Fruit fly (Drosophila melanogaster) whole organism, embryonic: ENCODE data around the gene CG2059.

Source experiments
- Aef1 ChIP-seq: fragments of 200-800 bp; sonication (Bioruptor generic); IDR thresholded peaks from 3 replicates; pipeline ENCODE4 v1.3.6; 2022; ENCODE audit warnings: missing biosample characterization, missing genetic modification characterization
- CG10321 ChIP-seq: fragments of 200-800 bp; sonication (Bioruptor generic); IDR thresholded peaks from 2 replicates; pipeline ENCODE4 v1.3.6; 2022; ENCODE audit warnings: missing biosample characterization, missing genetic modification characterization
- CG10959 ChIP-seq: fragments of 200-800 bp; sonication (Bioruptor generic); IDR thresholded peaks from 2 replicates; pipeline ENCODE4 v1.3.6; 2022; ENCODE audit warnings: missing biosample characterization, missing genetic modification characterization
- CG11247 ChIP-seq: fragments of 200-800 bp; sonication (Bioruptor generic); IDR thresholded peaks from 2 replicates; pipeline ENCODE4 v1.3.6; 2022; ENCODE audit warnings: missing biosample characterization, missing genetic modification characterization
- CG11560 ChIP-seq: fragments of 200-800 bp; sonication (Bioruptor generic); IDR thresholded peaks from 3 replicates; pipeline ENCODE4 v1.3.6; 2022; ENCODE audit warnings: missing biosample characterization, missing genetic modification characterization
- CG14667 ChIP-seq: fragments of 200-800 bp; sonication (Bioruptor generic); IDR thresholded peaks from 2 replicates; pipeline ENCODE4 v1.3.6; 2022; ENCODE audit warnings: missing biosample characterization, missing genetic modification characterization
- CG14860 ChIP-seq: fragments of 200-800 bp; sonication (Bioruptor generic); IDR thresholded peaks from 3 replicates; pipeline ENCODE4 v1.3.6; 2022; ENCODE audit warnings: missing biosample characterization, missing genetic modification characterization; ENCODE audit not compliant: partially characterized antibody
- CG17802 ChIP-seq: fragments of 200-800 bp; sonication (Bioruptor generic); optimal IDR thresholded peaks from 2 replicates; lab custom pipeline; 2018; ENCODE audit warnings: missing biosample characterization, mild to moderate bottlenecking, missing genetic modification characterization, moderate library complexity
- CG18011 ChIP-seq: fragments of 200-800 bp; sonication (Bioruptor generic); optimal IDR thresholded peaks from 2 replicates; lab custom pipeline; 2017; ENCODE audit warnings: missing biosample characterization, missing genetic modification characterization, mild to moderate bottlenecking, moderate library complexity, missing genotype
- CG2116 ChIP-seq: fragments of 200-800 bp; sonication (Bioruptor generic); optimal IDR thresholded peaks from 3 replicates; lab custom pipeline; 2018; ENCODE audit warnings: missing biosample characterization, mild to moderate bottlenecking, missing genetic modification characterization
- CG2875 ChIP-seq: fragments of 200-800 bp; sonication (Bioruptor generic); optimal IDR thresholded peaks from 2 replicates; lab custom pipeline; 2017; ENCODE audit warnings: missing biosample characterization, mild to moderate bottlenecking, missing genetic modification characterization, missing genetic modification reagents
- CG2889 ChIP-seq: fragments of 200-800 bp; sonication (Bioruptor generic); IDR thresholded peaks from 3 replicates; pipeline ENCODE4 v1.3.6; 2022; ENCODE audit warnings: missing biosample characterization, missing genetic modification characterization
- CG31365 ChIP-seq: fragments of 200-800 bp; sonication (Bioruptor generic); optimal IDR thresholded peaks from 2 replicates; lab custom pipeline; 2018; ENCODE audit warnings: missing biosample characterization, mild to moderate bottlenecking, missing genetic modification characterization
- CG43689 ChIP-seq: fragments of 200-800 bp; sonication (Bioruptor generic); IDR thresholded peaks from 2 replicates; pipeline ENCODE4 v1.3.6; 2022; ENCODE audit warnings: missing biosample characterization, missing genetic modification characterization
- CG4404 ChIP-seq: fragments of 200-800 bp; sonication (Bioruptor generic); IDR thresholded peaks from 2 replicates; pipeline ENCODE4 v1.3.6; 2022; ENCODE audit warnings: missing biosample characterization, missing genetic modification characterization
- CG4730 ChIP-seq: fragments of 200-800 bp; sonication (Bioruptor generic); IDR thresholded peaks from 2 replicates; pipeline ENCODE4 v1.3.6; 2022; ENCODE audit warnings: missing biosample characterization, missing genetic modification characterization
- CG4820 ChIP-seq: fragments of 200-800 bp; sonication (Bioruptor generic); optimal IDR thresholded peaks from 3 replicates; lab custom pipeline; 2016; ENCODE audit warnings: missing biosample characterization, missing genetic modification characterization
- Camta ChIP-seq: fragments of 200-800 bp; sonication (Bioruptor generic); optimal IDR thresholded peaks from 2 replicates; lab custom pipeline; 2016; ENCODE audit warnings: missing biosample characterization, missing genetic modification characterization
- ERR ChIP-seq: fragments of 200-800 bp; sonication (Bioruptor generic); optimal IDR thresholded peaks from 2 replicates; lab custom pipeline; 2016; ENCODE audit warnings: missing biosample characterization, missing genetic modification characterization
- Hmx ChIP-seq: fragments of 200-800 bp; sonication (Bioruptor generic); optimal IDR thresholded peaks from 2 replicates; lab custom pipeline; 2016; ENCODE audit warnings: missing biosample characterization, missing genetic modification characterization
- Jarid2 ChIP-seq: fragments of 200-800 bp; sonication (Bioruptor generic); optimal IDR thresholded peaks from 3 replicates; lab custom pipeline; 2017; ENCODE audit warnings: mild to moderate bottlenecking, missing biosample characterization, missing genetic modification reagents, missing genetic modification characterization
- Lim3 ChIP-seq: fragments of 200-800 bp; sonication (Bioruptor generic); IDR thresholded peaks from 2 replicates; pipeline ENCODE4 v1.3.6; 2022; ENCODE audit warnings: missing biosample characterization, missing genetic modification characterization
- Mrtf ChIP-seq: fragments of 200-800 bp; sonication (Bioruptor generic); IDR thresholded peaks from 3 replicates; pipeline ENCODE4 v1.3.6; 2022; ENCODE audit warnings: missing biosample characterization, missing genetic modification characterization
- Neu2 ChIP-seq: fragments of 200-800 bp; sonication (Bioruptor generic); optimal IDR thresholded peaks from 3 replicates; lab custom pipeline; 2016; ENCODE audit warnings: missing biosample characterization, missing genetic modification characterization, borderline replicate concordance
- Side ChIP-seq: fragments of 200-800 bp; sonication (Bioruptor generic); optimal IDR thresholded peaks from 2 replicates; lab custom pipeline; 2016; ENCODE audit warnings: missing biosample characterization, missing genetic modification characterization
- Sox100B ChIP-seq: fragments of 200-800 bp; sonication (Bioruptor generic); optimal IDR thresholded peaks from 3 replicates; lab custom pipeline; 2018; ENCODE audit warnings: missing biosample characterization, mild to moderate bottlenecking, missing genetic modification characterization
- Sry-δ ChIP-seq: fragments of 200-800 bp; sonication (Bioruptor generic); optimal IDR thresholded peaks from 2 replicates; lab custom pipeline; 2016; ENCODE audit warnings: missing biosample characterization, missing genetic modification characterization
- aop ChIP-seq: fragments of 200-800 bp; sonication (Bioruptor generic); IDR thresholded peaks from 2 replicates; pipeline ENCODE4 v1.3.6; 2022; ENCODE audit warnings: missing biosample characterization, missing genetic modification characterization
- bowl ChIP-seq: fragments of 200-800 bp; sonication (Bioruptor generic); IDR thresholded peaks from 2 replicates; pipeline ENCODE4 v1.3.6; 2022; ENCODE audit warnings: missing biosample characterization, missing genetic modification characterization
- cas ChIP-seq: fragments of 200-800 bp; sonication (Bioruptor generic); IDR thresholded peaks from 2 replicates; pipeline ENCODE4 v1.3.6; 2022; ENCODE audit warnings: missing biosample characterization, missing genetic modification characterization
- cg ChIP-seq: fragments of 200-800 bp; sonication (Bioruptor generic); optimal IDR thresholded peaks from 3 replicates; lab custom pipeline; 2019; ENCODE audit warnings: missing biosample characterization, mild to moderate bottlenecking, missing genetic modification characterization, moderate library complexity
- ci ChIP-seq: fragments of 200-800 bp; sonication (Bioruptor generic); IDR thresholded peaks from 3 replicates; pipeline ENCODE4 v1.3.6; 2022; ENCODE audit warnings: missing biosample characterization, missing genetic modification characterization
- dysf ChIP-seq: fragments of 200-800 bp; sonication (Bioruptor generic); IDR thresholded peaks from 3 replicates; pipeline ENCODE4 v1.3.6; 2022; ENCODE audit warnings: missing biosample characterization, missing genetic modification characterization
- hbn ChIP-seq: fragments of 200-800 bp; sonication (Bioruptor generic); IDR thresholded peaks from 2 replicates; pipeline ENCODE4 v1.3.6; 2022; ENCODE audit warnings: missing biosample characterization, missing genetic modification characterization; ENCODE audit not compliant: partially characterized antibody
- kni ChIP-seq: fragments of 200-800 bp; sonication (Bioruptor generic); optimal IDR thresholded peaks from 3 replicates; lab custom pipeline; 2017; ENCODE audit warnings: mild to moderate bottlenecking, missing biosample characterization, missing genetic modification reagents, missing genetic modification characterization
- mirr ChIP-seq: fragments of 200-800 bp; sonication (Bioruptor generic); optimal IDR thresholded peaks from 3 replicates; lab custom pipeline; 2018; ENCODE audit warnings: missing biosample characterization, mild to moderate bottlenecking, missing genetic modification characterization
- onecut ChIP-seq: fragments of 200-800 bp; sonication (Bioruptor generic); IDR thresholded peaks from 2 replicates; pipeline ENCODE4 v1.3.6; 2022; ENCODE audit warnings: missing biosample characterization, missing genetic modification characterization
- pnt ChIP-seq: fragments of 200-800 bp; sonication (Bioruptor generic); optimal IDR thresholded peaks from 3 replicates; lab custom pipeline; 2016; ENCODE audit warnings: missing biosample characterization, missing genetic modification characterization
- salm ChIP-seq: fragments of 200-800 bp; sonication (Bioruptor generic); optimal IDR thresholded peaks from 2 replicates; lab custom pipeline; 2018; ENCODE audit warnings: missing biosample characterization, mild to moderate bottlenecking, missing genetic modification characterization
- tx ChIP-seq: fragments of 200-800 bp; sonication (Bioruptor generic); optimal IDR thresholded peaks from 2 replicates; lab custom pipeline; 2016; ENCODE audit warnings: missing biosample characterization, missing genetic modification characterization
- unc-4 ChIP-seq: fragments of 200-800 bp; sonication (Bioruptor generic); IDR thresholded peaks from 2 replicates; pipeline ENCODE4 v1.3.6; 2022; ENCODE audit warnings: missing biosample characterization, missing genetic modification characterization; ENCODE audit not compliant: partially characterized antibody
- usp ChIP-seq: fragments of >200 bp; optimal IDR thresholded peaks from 2 replicates; lab custom pipeline; 2017; ENCODE audit warnings: missing biosample characterization, missing genetic modification characterization
- wek ChIP-seq: fragments of 200-800 bp; sonication (Bioruptor generic); optimal IDR thresholded peaks from 3 replicates; lab custom pipeline; 2018; ENCODE audit warnings: missing biosample characterization, mild to moderate bottlenecking, missing genetic modification characterization, moderate library complexity
- wor ChIP-seq: fragments of 200-800 bp; sonication (Bioruptor generic); IDR thresholded peaks from 2 replicates; pipeline ENCODE4 v1.3.6; 2022; ENCODE audit warnings: missing biosample characterization, missing genetic modification characterization
- z ChIP-seq: fragments of 200-800 bp; sonication (Bioruptor generic); IDR thresholded peaks from 3 replicates; pipeline ENCODE4 v1.3.6; 2022; ENCODE audit warnings: missing biosample characterization, missing genetic modification characterization
- zen ChIP-seq: fragments of 200-800 bp; sonication (Bioruptor generic); optimal IDR thresholded peaks from 3 replicates; lab custom pipeline; 2018; ENCODE audit warnings: missing biosample characterization, mild to moderate bottlenecking, missing genetic modification characterization, moderate library complexity
- zen2 ChIP-seq: fragments of 200-800 bp; sonication (Bioruptor generic); IDR thresholded peaks from 3 replicates; pipeline ENCODE4 v1.3.6; 2022; ENCODE audit warnings: missing biosample characterization, missing genetic modification characterization; ENCODE audit not compliant: partially characterized antibody
- zf30C ChIP-seq: fragments of 200-800 bp; sonication (Bioruptor generic); optimal IDR thresholded peaks from 3 replicates; lab custom pipeline; 2018; ENCODE audit warnings: missing biosample characterization, mild to moderate bottlenecking, missing genetic modification characterization

Gene CG2059

dm6 chrX:7307478-7308200 lies 21.5 kb downstream of the CG2059 start, which contains the start of gene brk (continued):
- TF ChIP-seq wor (no peak), Camta (GFP tag; lab: Kevin White, UChicago) (no peak), zen (tag; lab: Kevin White, UChicago) (no peak), aop (GFP tag; lab: Robert Waterston, UW) (no peak), CG11560 (tag; lab: Robert Waterston, UW) (no peak), dysf (GFP tag; lab: Robert Waterston, UW) (no peak), CG31365 (no peak), Neu2 (no peak), CG10321 (GFP tag; lab: Robert Waterston, UW) (peak; percentile 80), CG4820 (GFP tag; lab: Kevin White, UChicago) (no peak), Sox100B (no peak), CG2116 (GFP tag; lab: Kevin White, UChicago) (no peak), tx (GFP tag; lab: Kevin White, UChicago) (no peak), ci (GFP tag; lab: Robert Waterston, UW) (peak; percentile 44; the same call in 1 of the 3 replicates), CG43689 (GFP tag; lab: Robert Waterston, UW) (no peak), CG10959 (GFP tag; lab: Robert Waterston, UW) (no peak), salm (tag; lab: Kevin White, UChicago) (no peak), wek (GFP tag; lab: Kevin White, UChicago) (no peak), zen2 (GFP tag; lab: Robert Waterston, UW) (0 out of 3 replicates have a peak, but pooled peaks have one; percentile 36), unc-4 (GFP tag; lab: Robert Waterston, UW) (peak; percentile 37; the same call in 1 of the 2 replicates), Hmx (GFP tag; lab: Kevin White, UChicago) (no peak), Aef1 (GFP tag; lab: Robert Waterston, UW) (peak; percentile 67), CG2889 (GFP tag; lab: Robert Waterston, UW) (no peak), pnt (GFP tag; lab: Kevin White, UChicago) (no peak), Sry-δ (GFP tag; lab: Kevin White, UChicago) (no peak), CG17802 (tag; lab: Kevin White, UChicago) (no peak), kni (GFP tag; lab: Kevin White, UChicago) (peak; percentile 89), ERR (GFP tag; lab: Kevin White, UChicago) (peak; percentile 54), CG18011 (no peak), cg (GFP tag; lab: Kevin White, UChicago) (peak; percentile 99), cas (no peak), Jarid2 (GFP tag; lab: Kevin White, UChicago) (peak; percentile 84), usp (GFP tag; lab: Kevin White, UChicago) (no peak), hbn (no peak; the same call in 1 of the 2 replicates), CG11247 (GFP tag; lab: Robert Waterston, UW) (no peak), bowl (GFP tag; lab: Robert Waterston, UW) (no peak), CG4404 (GFP tag; lab: Robert Waterston, UW) (no peak), CG2875 (GFP tag; lab: Kevin White, UChicago) (no peak), Mrtf (GFP tag; lab: Robert Waterston, UW) (no peak), zf30C (GFP tag; lab: Kevin White, UChicago) (no peak), CG14667 (GFP tag; lab: Robert Waterston, UW) (no peak), Lim3 (no peak), mirr (GFP tag; lab: Kevin White, UChicago) (peak; percentile 61), z (peak; percentile 48; the same call in 1 of the 3 replicates), CG14860 (GFP tag; lab: Robert Waterston, UW) (no peak), Side (GFP tag; lab: Kevin White, UChicago) (peak; percentile 47), onecut (GFP tag; lab: Robert Waterston, UW) (no peak), CG4730 (GFP tag; lab: Robert Waterston, UW) (no peak)
- TF ChIP-seq, all 482 proteins: peak for 70
